Fruit fly (Drosophila melanogaster): ENCODE measurements around the gene Zmynd10.

- TF ChIP-seq dsx (GFP tag; optimal IDR thresholded peaks at IDR 0.05; ENCODE audit: poor library complexity, severe bottlenecking): no peak
- no peak for TF ChIP-seq CG32006 (GFP tag; optimal IDR thresholded peaks at IDR 0.05)
- TF ChIP-seq CG31627 (GFP tag; optimal IDR thresholded peaks at IDR 0.05): no peak
- TF ChIP-seq esn (GFP tag; optimal IDR thresholded peaks at IDR 0.05): no peak
- TF ChIP-seq pdm3 (GFP tag; optimal IDR thresholded peaks at IDR 0.05): no peak
- no peak for TF ChIP-seq net (GFP tag; optimal IDR thresholded peaks at IDR 0.05)
- TF ChIP-seq CG11294 (GFP tag; IDR thresholded peaks at IDR 0.05): no peak
Measured at dm6 chr3L:12994835-12995234, 31.4 kb downstream of the Zmynd10 start, which contains the start of gene CG11262.

All from whole organism, prepupa.